Fruit fly (Drosophila melanogaster): ENCODE data around the gene CG14932.
A peak's percentile ranks its signal among the peaks of the same experiment; 100 is the strongest.

The CG14932 gene

dm6 chr2L:11804228-11805044 lies 14.7 kb downstream of the CG14932 start (continued):
- TF ChIP-seq GATAe (GFP tag; conservative IDR thresholded peaks at IDR 0.05) (no peak), bbx (GFP tag; IDR thresholded peaks at IDR 0.05; ENCODE audit: partially characterized antibody) (no peak), ERR (GFP tag; optimal IDR thresholded peaks at IDR 0.05) (no peak), CG6689 (GFP tag; IDR thresholded peaks at IDR 0.05) (no peak), CG17612 (GFP tag; IDR thresholded peaks at IDR 0.05) (no peak), CG2116 (GFP tag; optimal IDR thresholded peaks at IDR 0.05) (no peak), NC2α (GFP tag; optimal IDR thresholded peaks at IDR 0.05) (no peak), Lpt (GFP tag; optimal IDR thresholded peaks at IDR 0.05) (no peak), Med (GFP tag) (peak; percentile 59), CG30020 (tag; optimal IDR thresholded peaks at IDR 0.05) (no peak), CG7556 (GFP tag; optimal IDR thresholded peaks at IDR 0.05) (no peak), rib (GFP tag; IDR thresholded peaks at IDR 0.05) (no peak), phol (tag; optimal IDR thresholded peaks at IDR 0.05) (no peak), fru (optimal IDR thresholded peaks at IDR 0.05) (no peak), hth (optimal IDR thresholded peaks at IDR 0.05) (no peak), chif (GFP tag; optimal IDR thresholded peaks at IDR 0.05) (no peak), CG10147 (GFP tag; optimal IDR thresholded peaks at IDR 0.05) (no peak), Elba2 (GFP tag; optimal IDR thresholded peaks at IDR 0.05) (no peak), luna (GFP tag; optimal IDR thresholded peaks at IDR 0.05) (no peak), MESR4 (GFP tag; optimal IDR thresholded peaks at IDR 0.05) (no peak), inv (GFP tag; IDR thresholded peaks at IDR 0.05; ENCODE audit: partially characterized antibody) (no peak), CG12659 (GFP tag; optimal IDR thresholded peaks at IDR 0.05) (no peak), sens-2 (GFP tag; IDR thresholded peaks at IDR 0.05) (no peak), CG32532 (GFP tag; IDR thresholded peaks at IDR 0.05) (no peak), tio (GFP tag; optimal IDR thresholded peaks at IDR 0.05) (no peak), CG11696 (GFP tag; IDR thresholded peaks at IDR 0.05) (no peak), Asciz (GFP tag; optimal IDR thresholded peaks at IDR 0.05) (no peak), CG34224 (GFP tag; IDR thresholded peaks at IDR 0.05; ENCODE audit: partially characterized antibody) (0 out of 3 replicates have a peak, but pooled peaks have one; percentile 33), CG2202 (tag; optimal IDR thresholded peaks at IDR 0.05) (no peak), Drgx (GFP tag; IDR thresholded peaks at IDR 0.05) (0 out of 2 replicates have a peak, but pooled peaks have one; percentile 20), HLH4C (GFP tag; IDR thresholded peaks at IDR 0.05; ENCODE audit: partially characterized antibody) (0 out of 3 replicates have a peak, but pooled peaks have one; percentile 23), al (GFP tag; IDR thresholded peaks at IDR 0.05) (no peak), CG10366 (GFP tag; IDR thresholded peaks at IDR 0.05) (no peak), bsh (GFP tag; optimal IDR thresholded peaks at IDR 0.05) (peak in 1 of 2 experiments; percentile 11), CG9797 (GFP tag; optimal IDR thresholded peaks at IDR 0.05) (no peak), CG5180 (GFP tag; optimal IDR thresholded peaks at IDR 0.05) (no peak), Bdp1 (GFP tag; optimal IDR thresholded peaks at IDR 0.05) (no peak), CG6175 (GFP tag; IDR thresholded peaks at IDR 0.05) (no peak), CG10267 (tag; optimal IDR thresholded peaks at IDR 0.05) (no peak), YL-1 (GFP tag; optimal IDR thresholded peaks at IDR 0.05) (no peak), CG15514 (GFP tag; optimal IDR thresholded peaks at IDR 0.05) (no peak), CG12219 (GFP tag; optimal IDR thresholded peaks at IDR 0.05) (no peak), gcm2 (GFP tag; optimal IDR thresholded peaks at IDR 0.05) (no peak), Six4 (GFP tag; optimal IDR thresholded peaks at IDR 0.05) (no peak), ci (GFP tag; IDR thresholded peaks at IDR 0.05) (no peak), Max (GFP tag; optimal IDR thresholded peaks at IDR 0.05) (no peak), Dip2 (GFP tag; IDR thresholded peaks at IDR 0.05) (no peak), sim (GFP tag; IDR thresholded peaks at IDR 0.05) (no peak), Poxn (GFP tag; IDR thresholded peaks at IDR 0.05) (no peak), br (optimal IDR thresholded peaks at IDR 0.05) (no peak), CG5953 (GFP tag; IDR thresholded peaks at IDR 0.05) (no peak)

Data from whole organism, embryonic.